Fruit fly (Drosophila melanogaster) whole organism, embryonic: ENCODE results near the gene Adar.
A peak's percentile ranks its signal among the peaks of the same experiment; 100 is the strongest.

Source experiments
- Abd-B ChIP-seq: fragments of 200-800 bp; sonication (Bioruptor generic); optimal IDR thresholded peaks from 2 replicates; lab custom pipeline; 2018; ENCODE audit warnings: missing biosample characterization, mild to moderate bottlenecking, missing genetic modification characterization, moderate library complexity
- B-H1 ChIP-seq: fragments of 200-800 bp; sonication (Bioruptor generic); IDR thresholded peaks from 3 replicates; pipeline ENCODE4 v1.3.6; 2022; ENCODE audit warnings: missing biosample characterization, missing genetic modification characterization
- Bgb ChIP-seq: fragments of 200-800 bp; sonication (Bioruptor generic); IDR thresholded peaks from 2 replicates; pipeline ENCODE4 v1.3.6; 2022; ENCODE audit warnings: missing biosample characterization, missing genetic modification characterization; ENCODE audit not compliant: partially characterized antibody
- BtbVII ChIP-seq: fragments of 200-800 bp; sonication (Bioruptor generic); optimal IDR thresholded peaks from 3 replicates; lab custom pipeline; 2017; ENCODE audit warnings: missing biosample characterization, mild to moderate bottlenecking, missing genetic modification characterization
- CG10209 ChIP-seq: fragments of 200-800 bp; sonication (Bioruptor generic); optimal IDR thresholded peaks from 3 replicates; lab custom pipeline; 2017; ENCODE audit warnings: missing biosample characterization, mild to moderate bottlenecking, missing genetic modification characterization, missing genetic modification reagents
- CG11247 ChIP-seq: fragments of 200-800 bp; sonication (Bioruptor generic); IDR thresholded peaks from 2 replicates; pipeline ENCODE4 v1.3.6; 2022; ENCODE audit warnings: missing biosample characterization, missing genetic modification characterization
- CG11456 ChIP-seq: fragments of 200-800 bp; sonication (Bioruptor generic); IDR thresholded peaks from 3 replicates; pipeline ENCODE4 v1.3.6; 2022; ENCODE audit warnings: missing biosample characterization, missing genetic modification characterization
- CG12071 ChIP-seq: fragments of 200-800 bp; sonication (Bioruptor generic); optimal IDR thresholded peaks from 3 replicates; lab custom pipeline; 2018; ENCODE audit warnings: missing biosample characterization, mild to moderate bottlenecking, missing genetic modification characterization
- CG1233 ChIP-seq: fragments of 200-800 bp; sonication (Bioruptor generic); optimal IDR thresholded peaks from 4 replicates; lab custom pipeline; 2018; ENCODE audit warnings: missing biosample characterization, mild to moderate bottlenecking, missing genetic modification characterization
- CG12391 ChIP-seq: fragments of 200-800 bp; sonication (Bioruptor generic); optimal IDR thresholded peaks from 3 replicates; lab custom pipeline; 2018; ENCODE audit warnings: missing biosample characterization, mild to moderate bottlenecking, missing genetic modification characterization, moderate library complexity
- CG12769 ChIP-seq: fragments of 200-800 bp; sonication (Bioruptor generic); optimal IDR thresholded peaks from 2 replicates; lab custom pipeline; 2019; ENCODE audit warnings: missing biosample characterization, mild to moderate bottlenecking, missing genetic modification characterization, moderate library complexity
- CG14441 ChIP-seq: fragments of 200-800 bp; sonication (Bioruptor generic); IDR thresholded peaks from 2 replicates; pipeline ENCODE4 v1.3.6; 2022; ENCODE audit warnings: missing biosample characterization, missing genetic modification characterization
- CG14860 ChIP-seq: fragments of 200-800 bp; sonication (Bioruptor generic); IDR thresholded peaks from 3 replicates; pipeline ENCODE4 v1.3.6; 2022; ENCODE audit warnings: missing biosample characterization, missing genetic modification characterization; ENCODE audit not compliant: partially characterized antibody
- CG15073 ChIP-seq: fragments of 200-800 bp; sonication (Bioruptor generic); optimal IDR thresholded peaks from 2 replicates; lab custom pipeline; 2016; ENCODE audit warnings: missing biosample characterization, missing genetic modification characterization
- CG17568 ChIP-seq: fragments of 200-800 bp; sonication (Bioruptor generic); optimal IDR thresholded peaks from 2 replicates; lab custom pipeline; 2018; ENCODE audit warnings: missing biosample characterization, mild to moderate bottlenecking, missing genetic modification characterization, moderate library complexity
- CG18619 ChIP-seq: fragments of 200-800 bp; sonication (Bioruptor generic); optimal IDR thresholded peaks from 3 replicates; lab custom pipeline; 2017; ENCODE audit warnings: missing biosample characterization, mild to moderate bottlenecking, missing genetic modification characterization
- CG31441 ChIP-seq: fragments of 200-800 bp; sonication (Bioruptor generic); IDR thresholded peaks from 2 replicates; pipeline ENCODE4 v1.3.6; 2022; ENCODE audit warnings: missing biosample characterization, missing genetic modification characterization
- CG32532 ChIP-seq: fragments of 200-800 bp; sonication (Bioruptor generic); IDR thresholded peaks from 2 replicates; pipeline ENCODE4 v1.3.6; 2022; ENCODE audit warnings: missing biosample characterization, missing genetic modification characterization
- CG3281 ChIP-seq: fragments of 200-800 bp; sonication (Bioruptor generic); optimal IDR thresholded peaks from 3 replicates; lab custom pipeline; 2017; ENCODE audit warnings: missing biosample characterization, mild to moderate bottlenecking, missing genetic modification characterization
- CG33213 ChIP-seq: fragments of 200-800 bp; sonication (Bioruptor generic); optimal IDR thresholded peaks from 3 replicates; lab custom pipeline; 2016; ENCODE audit warnings: missing biosample characterization, missing genetic modification characterization
- CG3995 ChIP-seq: fragments of 200-800 bp; sonication (Bioruptor generic); optimal IDR thresholded peaks from 3 replicates; lab custom pipeline; 2016; ENCODE audit warnings: missing biosample characterization, missing genetic modification characterization
- CG8478 ChIP-seq: fragments of >200 bp; optimal IDR thresholded peaks from 2 replicates; lab custom pipeline; 2018
- CG8765 ChIP-seq: fragments of 200-800 bp; sonication (Bioruptor generic); IDR thresholded peaks from 2 replicates; pipeline ENCODE4 v1.3.6; 2022; ENCODE audit warnings: missing biosample characterization, missing genetic modification characterization
- Dad ChIP-seq: fragments of 200-800 bp; sonication (Bioruptor generic); optimal IDR thresholded peaks from 3 replicates; lab custom pipeline; 2016; ENCODE audit warnings: missing biosample characterization, missing genetic modification characterization
- Dip3 ChIP-seq: fragments of 200-800 bp; sonication (Bioruptor generic); optimal IDR thresholded peaks from 3 replicates; lab custom pipeline; 2016; ENCODE audit warnings: missing biosample characterization, missing genetic modification characterization
- Fer1 ChIP-seq: fragments of 200-800 bp; sonication (Bioruptor generic); optimal IDR thresholded peaks from 2 replicates; lab custom pipeline; 2017; ENCODE audit warnings: missing biosample characterization, mild to moderate bottlenecking, missing genetic modification characterization
- HLH4C ChIP-seq: fragments of 200-800 bp; sonication (Bioruptor generic); IDR thresholded peaks from 3 replicates; pipeline ENCODE4 v1.3.6; 2022; ENCODE audit warnings: missing biosample characterization, missing genetic modification characterization; ENCODE audit not compliant: partially characterized antibody
- Mes4 ChIP-seq: fragments of 200-800 bp; sonication (Bioruptor generic); optimal IDR thresholded peaks from 2 replicates; lab custom pipeline; 2016; ENCODE audit warnings: missing biosample characterization, missing genetic modification characterization
- NC2β ChIP-seq: fragments of 200-800 bp; sonication (Bioruptor generic); optimal IDR thresholded peaks from 2 replicates; lab custom pipeline; 2016; ENCODE audit warnings: missing biosample characterization, missing genetic modification characterization
- Oli ChIP-seq: fragments of 200-800 bp; sonication (Bioruptor generic); optimal IDR thresholded peaks from 2 replicates; lab custom pipeline; 2018; ENCODE audit warnings: missing biosample characterization, mild to moderate bottlenecking, missing genetic modification characterization, moderate library complexity
- Opbp ChIP-seq: fragments of 200-800 bp; sonication (Bioruptor generic); IDR thresholded peaks from 3 replicates; pipeline ENCODE4 v1.3.6; 2022; ENCODE audit warnings: missing biosample characterization, missing genetic modification characterization; ENCODE audit not compliant: partially characterized antibody
- Ravus ChIP-seq: fragments of 200-800 bp; sonication (Bioruptor generic); IDR thresholded peaks from 2 replicates; pipeline ENCODE4 v1.3.6; 2022; ENCODE audit warnings: missing biosample characterization, missing genetic modification characterization
- TFAM ChIP-seq: fragments of 200-800 bp; sonication (Bioruptor generic); optimal IDR thresholded peaks from 2 replicates; lab custom pipeline; 2017; ENCODE audit warnings: missing biosample characterization, missing genetic modification characterization, inconsistent platforms
- YL-1 ChIP-seq: fragments of 200-800 bp; sonication (Bioruptor generic); optimal IDR thresholded peaks from 3 replicates; lab custom pipeline; 2017; ENCODE audit warnings: missing biosample characterization, mild to moderate bottlenecking, missing genetic modification characterization
- ab ChIP-seq: fragments of 200-800 bp; sonication (Bioruptor generic); optimal IDR thresholded peaks from 2 replicates; lab custom pipeline; 2016; ENCODE audit warnings: missing biosample characterization, missing genetic modification characterization
- ash1 ChIP-seq: fragments of 200-800 bp; sonication (Bioruptor generic); optimal IDR thresholded peaks from 2 replicates; lab custom pipeline; 2018; ENCODE audit warnings: missing biosample characterization, mild to moderate bottlenecking, missing genetic modification characterization
- eyg ChIP-seq: fragments of 200-800 bp; sonication (Bioruptor generic); optimal IDR thresholded peaks from 3 replicates; lab custom pipeline; 2016; ENCODE audit warnings: missing biosample characterization, missing genetic modification characterization
- fu2 ChIP-seq: fragments of 200-800 bp; sonication (Bioruptor generic); optimal IDR thresholded peaks from 2 replicates; lab custom pipeline; 2016; ENCODE audit warnings: missing biosample characterization, missing genetic modification characterization
- org-1 ChIP-seq: fragments of 200-800 bp; sonication (Bioruptor generic); optimal IDR thresholded peaks from 2 replicates; lab custom pipeline; 2017; ENCODE audit warnings: missing biosample characterization, missing genetic modification characterization
- p53 ChIP-seq: fragments of 200-800 bp; sonication (Bioruptor generic); optimal IDR thresholded peaks from 2 replicates; lab custom pipeline; 2016; ENCODE audit warnings: missing biosample characterization, missing genetic modification characterization
- row ChIP-seq: fragments of 200-800 bp; sonication (Bioruptor generic); IDR thresholded peaks from 3 replicates; pipeline ENCODE4 v1.3.6; 2022; ENCODE audit warnings: missing biosample characterization, missing genetic modification characterization
- schlank ChIP-seq: fragments of 200-800 bp; sonication (Bioruptor generic); optimal IDR thresholded peaks from 2 replicates; lab custom pipeline; 2018; ENCODE audit warnings: missing biosample characterization, mild to moderate bottlenecking, missing genetic modification characterization
- ssp ChIP-seq: fragments of 200-800 bp; sonication (Bioruptor generic); IDR thresholded peaks from 2 replicates; pipeline ENCODE4 v1.3.6; 2022; ENCODE audit warnings: missing biosample characterization, missing genetic modification characterization
- stc ChIP-seq: fragments of 200-800 bp; sonication (Bioruptor generic); IDR thresholded peaks from 2 replicates; pipeline ENCODE4 v1.3.6; 2022; ENCODE audit warnings: missing biosample characterization, missing genetic modification characterization
- sug ChIP-seq: fragments of 200-800 bp; optimal IDR thresholded peaks from 2 replicates; lab custom pipeline; 2019; ENCODE audit warnings: missing biosample characterization, mild to moderate bottlenecking, missing genetic modification characterization, moderate library complexity
- tgo ChIP-seq: fragments of 200-800 bp; sonication (Bioruptor generic); IDR thresholded peaks from 3 replicates; pipeline ENCODE4 v1.3.6; 2022; ENCODE audit warnings: missing biosample characterization, missing genetic modification characterization
- tx ChIP-seq: fragments of 200-800 bp; sonication (Bioruptor generic); optimal IDR thresholded peaks from 2 replicates; lab custom pipeline; 2016; ENCODE audit warnings: missing biosample characterization, missing genetic modification characterization
- usp ChIP-seq: fragments of >200 bp; optimal IDR thresholded peaks from 2 replicates; lab custom pipeline; 2017; ENCODE audit warnings: missing biosample characterization, missing genetic modification characterization
- wdn ChIP-seq: fragments of 200-800 bp; sonication (Bioruptor generic); IDR thresholded peaks from 2 replicates; pipeline ENCODE4 v1.3.6; 2022; ENCODE audit warnings: missing biosample characterization, missing genetic modification characterization
- zen2 ChIP-seq: fragments of 200-800 bp; sonication (Bioruptor generic); IDR thresholded peaks from 3 replicates; pipeline ENCODE4 v1.3.6; 2022; ENCODE audit warnings: missing biosample characterization, missing genetic modification characterization; ENCODE audit not compliant: partially characterized antibody

Adar gene

DNA sequence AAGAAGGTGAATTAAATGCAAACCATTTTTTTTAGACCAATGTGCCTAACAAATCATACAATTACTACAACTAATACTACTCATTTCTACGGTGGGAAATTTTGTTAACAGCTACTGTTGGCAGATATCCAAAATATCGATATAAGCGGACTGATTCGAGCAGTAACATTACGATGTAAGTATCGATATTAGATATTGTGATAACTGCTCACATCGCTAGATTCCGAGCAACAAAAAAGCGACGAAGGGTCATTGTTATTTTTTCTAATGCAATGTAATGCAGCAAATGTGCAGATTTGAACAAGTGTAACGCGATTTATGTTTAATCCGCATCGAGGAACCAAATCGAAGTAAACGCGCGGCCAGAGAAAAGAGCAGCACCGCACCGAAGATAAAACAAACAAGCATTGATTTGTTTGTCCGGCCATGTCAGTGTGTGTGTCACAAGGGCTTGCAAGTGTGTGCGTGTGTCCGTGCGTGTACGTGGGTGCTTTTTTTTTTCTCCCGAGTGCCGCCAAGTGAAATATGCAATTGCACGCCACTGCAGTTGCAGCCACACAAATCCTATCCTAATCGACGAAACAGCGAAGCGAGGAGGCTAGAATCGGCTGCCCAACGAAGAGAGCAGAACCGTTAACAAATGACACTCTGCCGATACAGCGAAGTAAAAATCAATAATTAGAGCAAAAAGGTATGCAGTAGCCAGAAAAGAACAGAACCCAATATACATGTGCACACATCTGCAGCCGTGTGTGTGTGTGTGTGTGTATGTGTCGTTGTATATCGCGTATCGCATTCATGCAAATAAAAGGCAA, at the start of gene Adar, which contains the start of gene prage (continued):
- TF ChIP-seq CG18619 (GFP tag; lab: Kevin White, UChicago) (no peak), Bgb (GFP tag; lab: Robert Waterston, UW) (peak; percentile 78), TFAM (GFP tag; lab: Kevin White, UChicago) (no peak), Fer1 (GFP tag; lab: Kevin White, UChicago) (peak; percentile 6), CG3995 (GFP tag; lab: Kevin White, UChicago) (peak; percentile 93), CG12769 (tag; lab: Kevin White, UChicago) (no peak), CG15073 (GFP tag; lab: Kevin White, UChicago) (no peak), Mes4 (GFP tag; lab: Kevin White, UChicago) (no peak), Oli (no peak), ssp (GFP tag; lab: Robert Waterston, UW) (0 out of 2 replicates have a peak, but pooled peaks have one; percentile 10), stc (GFP tag; lab: Robert Waterston, UW) (no peak), CG11456 (GFP tag; lab: Robert Waterston, UW) (no peak), p53 (GFP tag; lab: Kevin White, UChicago) (peak; percentile 15), fu2 (no peak), CG17568 (GFP tag; lab: Kevin White, UChicago) (no peak), CG32532 (GFP tag; lab: Robert Waterston, UW) (no peak; the same call in 1 of the 2 replicates), CG3281 (GFP tag; lab: Kevin White, UChicago) (no peak), CG31441 (GFP tag; lab: Robert Waterston, UW) (no peak), tx (GFP tag; lab: Kevin White, UChicago) (no peak), Dad (no peak), CG12071 (GFP tag; lab: Kevin White, UChicago) (no peak), CG33213 (GFP tag; lab: Kevin White, UChicago) (no peak), Ravus (GFP tag; lab: Robert Waterston, UW) (no peak), CG8765 (no peak), CG14441 (GFP tag; lab: Robert Waterston, UW) (0 out of 2 replicates have a peak, but pooled peaks have one; percentile 9), CG12391 (no peak), CG10209 (GFP tag; lab: Kevin White, UChicago) (no peak), NC2β (GFP tag; lab: Kevin White, UChicago) (no peak), Dip3 (GFP tag; lab: Kevin White, UChicago) (peak; percentile 3), HLH4C (GFP tag; lab: Robert Waterston, UW) (peak; percentile 63), YL-1 (GFP tag; lab: Kevin White, UChicago) (peak; percentile 27), ab (GFP tag; lab: Kevin White, UChicago) (no peak), ash1 (GFP tag; lab: Kevin White, UChicago) (no peak), CG14860 (peak; percentile 59), CG1233 (GFP tag; lab: Kevin White, UChicago) (no peak), wdn (GFP tag; lab: Robert Waterston, UW) (no peak), Abd-B (no peak), row (peak; percentile 71), zen2 (peak; percentile 80), schlank (tag; lab: Kevin White, UChicago) (no peak), tgo (no peak), sug (tag; lab: Kevin White, UChicago) (no peak), org-1 (GFP tag; lab: Kevin White, UChicago) (no peak), B-H1 (GFP tag; lab: Robert Waterston, UW) (no peak), CG8478 (lab: Kevin White, UChicago) (peak; percentile 67), BtbVII (GFP tag; lab: Kevin White, UChicago) (no peak), eyg (no peak), CG11247 (GFP tag; lab: Robert Waterston, UW) (no peak), Opbp (GFP tag; lab: Robert Waterston, UW) (peak; percentile 80), usp (GFP tag; lab: Kevin White, UChicago) (no peak)
